Worm (Caenorhabditis elegans) whole organism, L4 larva: ENCODE data around the gene Y67H2A.2.
A peak's percentile ranks its signal among the peaks of the same experiment; 100 is the strongest.

Experiments used
- F26F4.8 ChIP-seq: fragments of 200-800 bp; sonication (Bioruptor generic); conservative IDR thresholded peaks from 2 replicates; pipeline ENCODE4 v1.3.6; 2022; ENCODE audit warnings: missing genetic modification characterization, missing compliant biosample characterization
- Y48G9A.11 ChIP-seq: fragments of 200-800 bp; sonication (Bioruptor generic); IDR thresholded peaks from 2 replicates; pipeline ENCODE4 v1.3.6; 2022; ENCODE audit warnings: missing genetic modification reagents, missing genetic modification characterization, missing compliant biosample characterization
- aha-1 ChIP-seq: fragments of 150-350 bp; peaks from one replicate; lab custom pipeline; 2014; ENCODE audit warnings: missing biosample characterization, missing genetic modification characterization
- ama-1 ChIP-seq: fragments of 150-350 bp; optimal IDR thresholded peaks from 2 replicates; lab custom pipeline; 2014; ENCODE audit warnings: inconsistent platforms, mixed read lengths
- attf-4 ChIP-seq: sonication (generic microtip); optimal IDR thresholded peaks from 3 replicates; lab custom pipeline; 2017; ENCODE audit warnings: missing biosample characterization, missing genetic modification characterization
- ceh-20 ChIP-seq: fragments of 200-800 bp; sonication (Bioruptor generic); IDR thresholded peaks from 2 replicates; pipeline ENCODE4 v1.3.6; 2022; ENCODE audit warnings: missing genetic modification reagents, missing genetic modification characterization, missing compliant biosample characterization
- ceh-28 ChIP-seq: fragments of 150-350 bp; optimal IDR thresholded peaks from 2 replicates; lab custom pipeline; 2014; ENCODE audit warnings: missing biosample characterization, missing genetic modification reagents, missing genetic modification characterization
- ceh-82 ChIP-seq: sonication (generic microtip); optimal IDR thresholded peaks from 2 replicates; lab custom pipeline; 2017; ENCODE audit warnings: missing biosample characterization, missing genetic modification characterization
- ctbp-1 ChIP-seq: fragments of 200-800 bp; sonication (Bioruptor generic); IDR thresholded peaks from 2 replicates; pipeline ENCODE4 v1.3.6; 2022; ENCODE audit warnings: missing genetic modification reagents, missing genetic modification characterization, missing compliant biosample characterization
- daf-16 ChIP-seq, 3 experiments: sonication (generic microtip); optimal IDR thresholded peaks; 2 replicates each; lab custom pipeline; 2016 to 2017; ENCODE audit warnings: missing genetic modification characterization in 3 of 3, missing genetic modification reagents in 3 of 3, mild to moderate bottlenecking in 2 of 3, missing compliant biosample characterization in 2 of 3, missing biosample characterization in 1 of 3, moderate library complexity in 1 of 3
- dmd-8 ChIP-seq: fragments of 200-800 bp; sonication (Bioruptor generic); IDR thresholded peaks from 2 replicates; pipeline ENCODE4 v1.3.6; 2022; ENCODE audit warnings: missing genetic modification characterization, missing compliant biosample characterization
- dpl-1 ChIP-seq: fragments of 150-350 bp; optimal IDR thresholded peaks from 2 replicates; lab custom pipeline; 2014; ENCODE audit warnings: missing biosample characterization, missing genetic modification reagents, missing genetic modification characterization
- dve-1 ChIP-seq: sonication (generic microtip); optimal IDR thresholded peaks from 2 replicates; lab custom pipeline; 2017; ENCODE audit warnings: antibody characterized with exemption, mild to moderate bottlenecking, missing genetic modification characterization, missing compliant biosample characterization; ENCODE audit not compliant: insufficient read depth
- egl-43 ChIP-seq: fragments of 200-800 bp; sonication (Bioruptor generic); IDR thresholded peaks from 2 replicates; pipeline ENCODE4 v1.3.6; 2022; ENCODE audit warnings: missing genetic modification reagents, missing genetic modification characterization, missing compliant biosample characterization
- fos-1 ChIP-seq: fragments of 150-350 bp; optimal IDR thresholded peaks from 2 replicates; lab custom pipeline; 2014; ENCODE audit warnings: missing biosample characterization, missing genetic modification characterization
- hif-1 ChIP-seq, 2 experiments: sonication (generic microtip); optimal IDR thresholded peaks; 2 replicates each; lab custom pipeline; 2016 to 2017; ENCODE audit warnings: missing compliant biosample characterization in 2 of 2, missing genetic modification characterization in 2 of 2, missing genetic modification reagents in 2 of 2, missing genotype in 2 of 2, mild to moderate bottlenecking in 1 of 2
- hlh-30 ChIP-seq: sonication (generic microtip); optimal IDR thresholded peaks from 2 replicates; lab custom pipeline; 2017; ENCODE audit warnings: antibody characterized with exemption, mild to moderate bottlenecking, missing genetic modification characterization, missing compliant biosample characterization; ENCODE audit not compliant: insufficient read depth
- hmg-1.1 ChIP-seq: fragments of 200-800 bp; sonication (Bioruptor generic); IDR thresholded peaks from 2 replicates; pipeline ENCODE4 v1.3.6; 2022; ENCODE audit warnings: missing genetic modification reagents, missing genetic modification characterization, missing compliant biosample characterization
- jun-1 ChIP-seq: fragments of 150-350 bp; optimal IDR thresholded peaks from 2 replicates; lab custom pipeline; 2014; ENCODE audit warnings: missing biosample characterization, missing genetic modification reagents, missing genetic modification characterization
- lin-38 ChIP-seq: fragments of 200-800 bp; sonication (Bioruptor generic); IDR thresholded peaks from 2 replicates; pipeline ENCODE4 v1.3.6; 2022; ENCODE audit warnings: missing genetic modification reagents, missing genetic modification characterization, missing compliant biosample characterization
- lsy-2 ChIP-seq, 2 experiments: fragments of 150-350 bp in 1 of 2; sonication (generic microtip) in 1 of 2; optimal IDR thresholded peaks; 2 replicates each; lab custom pipeline; 2014 to 2017; ENCODE audit warnings: missing biosample characterization in 2 of 2, missing genetic modification characterization in 2 of 2
- mdl-1 ChIP-seq, 2 experiments: fragments of 150-350 bp in 1 of 2; sonication (generic microtip) in 1 of 2; optimal IDR thresholded peaks; 2 replicates each; lab custom pipeline; 2014 to 2017; ENCODE audit warnings: missing biosample characterization in 2 of 2, missing genetic modification characterization in 2 of 2
- mep-1 ChIP-seq: fragments of 150-350 bp; sonication (generic microtip); optimal IDR thresholded peaks from 3 replicates; lab custom pipeline; 2014; ENCODE audit warnings: missing biosample characterization, missing genetic modification characterization
- mes-2 ChIP-seq: sonication (generic microtip); optimal IDR thresholded peaks from 2 replicates; lab custom pipeline; 2016; ENCODE audit warnings: missing genotype, mild to moderate bottlenecking, missing genetic modification characterization, missing compliant biosample characterization; ENCODE audit not compliant: poor library complexity, severe bottlenecking
- nhr-237 ChIP-seq: sonication (generic microtip); optimal IDR thresholded peaks from 2 replicates; lab custom pipeline; 2017; ENCODE audit warnings: missing biosample characterization, missing genetic modification characterization
- nhr-25 ChIP-seq: sonication (generic microtip); optimal IDR thresholded peaks from 2 replicates; lab custom pipeline; 2017; ENCODE audit warnings: missing genetic modification characterization, mild to moderate bottlenecking, missing compliant biosample characterization, antibody characterized with exemption, moderate library complexity, borderline replicate concordance; ENCODE audit not compliant: insufficient read depth
- nhr-41 ChIP-seq: fragments of 200-800 bp; sonication (Bioruptor generic); IDR thresholded peaks from 2 replicates; pipeline ENCODE4 v1.3.6; 2022; ENCODE audit warnings: missing genetic modification reagents, missing genetic modification characterization, missing compliant biosample characterization
- pha-4 ChIP-seq, 2 experiments: fragments of 150-350 bp in 1 of 2; fragments of 200-800 bp in 1 of 2; sonication (Bioruptor generic) in 1 of 2; IDR thresholded peaks in 1 of 2; optimal IDR thresholded peaks in 1 of 2; 2 replicates each; pipeline versions ENCODE4 v1.3.6 to Lab custom; 2014 to 2022; ENCODE audit warnings: missing genetic modification characterization in 2 of 2, missing genetic modification reagents in 2 of 2, missing biosample characterization in 1 of 2, missing compliant biosample characterization in 1 of 2
- php-3 ChIP-seq: fragments of 200-800 bp; sonication (Bioruptor generic); IDR thresholded peaks from 2 replicates; pipeline ENCODE4 v1.3.6; 2022; ENCODE audit warnings: missing genetic modification reagents, missing genetic modification characterization, missing compliant biosample characterization
- rbr-2 ChIP-seq: sonication (generic microtip); optimal IDR thresholded peaks from 2 replicates; lab custom pipeline; 2016; ENCODE audit warnings: missing genotype, missing genetic modification characterization, missing compliant biosample characterization
- spr-3 ChIP-seq: fragments of 200-800 bp; sonication (Bioruptor generic); optimal IDR thresholded peaks from 2 replicates; lab custom pipeline; 2018; ENCODE audit warnings: mild to moderate bottlenecking, missing genetic modification characterization, missing compliant biosample characterization
- tag-97 ChIP-seq: fragments of 200-800 bp; sonication (Bioruptor generic); IDR thresholded peaks from 2 replicates; pipeline ENCODE4 v1.3.6; 2022; ENCODE audit warnings: missing genetic modification characterization, missing compliant biosample characterization
- unc-130 ChIP-seq: sonication (generic microtip); optimal IDR thresholded peaks from 2 replicates; lab custom pipeline; 2016; ENCODE audit warnings: missing genetic modification reagents, missing genetic modification characterization, missing compliant biosample characterization
- unc-62 ChIP-seq, 3 experiments: fragments of 150-350 bp in 1 of 3; sonication (generic microtip); optimal IDR thresholded peaks in 2 of 3; peaks in 1 of 3; 1 replicate in 1 of 3; 2 replicates in 2 of 3; lab custom pipeline; 2014 to 2017; ENCODE audit warnings: missing biosample characterization in 3 of 3, missing genetic modification characterization in 3 of 3, missing genetic modification reagents in 3 of 3, missing genotype in 1 of 3
- vab-7 ChIP-seq: fragments of 200-800 bp; sonication (Bioruptor generic); IDR thresholded peaks from 2 replicates; pipeline ENCODE4 v1.3.6; 2022; ENCODE audit warnings: missing genetic modification reagents, missing genetic modification characterization, missing compliant biosample characterization

The Y67H2A.2 gene

ce11 chrIV:13289321-13289720, 8.3 kb downstream of the Y67H2A.2 start, which contains the start of gene Y67H2A.10:
Gene Y67H2A.10, minus strand, starts transcription at chrIV:13289504.
- TF ChIP-seq aha-1 (tag; lab: Kevin White, UChicago) (peak; percentile 31), lin-38 (GFP tag; lab: Robert Waterston, UW) (peak; percentile 37; the same call in 1 of the 2 replicates), lsy-2 (tag; optimal IDR thresholded peaks at IDR 0.05; lab: Kevin White, UChicago) (peak in 1 of 2 experiments; percentile 45), dve-1 (tag; lab: Kevin White, UChicago) (peak; percentile 8), dpl-1 (GFP tag; lab: Kevin White, UChicago) (peak; percentile 44), hif-1 (tag; optimal IDR thresholded peaks at IDR 0.05; lab: Kevin White, UChicago) (peak in 1 of 2 experiments; percentile 64), mes-2 (tag; lab: Kevin White, UChicago) (peak; percentile 90), mep-1 (tag; lab: Kevin White, UChicago) (peak; percentile 11), F26F4.8 (no peak), spr-3 (no peak)

DNA sequence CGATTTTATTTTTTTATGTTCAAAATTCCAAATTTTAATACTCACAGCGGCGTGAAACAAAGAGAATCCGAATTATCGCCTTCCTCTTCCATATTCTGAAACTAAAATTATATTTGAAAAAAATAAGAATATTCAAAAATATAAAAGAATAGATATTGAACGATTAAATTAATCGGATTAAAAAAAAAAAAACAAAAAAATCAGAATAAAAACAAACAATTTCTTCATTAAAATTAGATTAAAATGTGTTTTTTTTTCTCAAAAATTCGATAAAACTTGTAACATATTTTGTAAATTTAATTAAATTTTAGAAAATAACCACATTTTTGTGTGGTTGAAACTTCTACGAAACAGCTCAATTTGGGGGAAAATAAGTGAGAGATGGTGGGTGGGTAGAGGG, 14.8 kb downstream of the Y67H2A.2 start, which contains the start of gene cpsf-3:
Gene cpsf-3 (minus strand): TSS at position 101 of the 400 bp plus-strand sequence.
- TF ChIP-seq unc-62 (GFP tag; optimal IDR thresholded peaks at IDR 0.05 in 1 of 2; lab: Kevin White, UChicago) = peak in 1 of 2 experiments; percentile 22
- no peak for TF ChIP-seq unc-62 (tag; optimal IDR thresholded peaks at IDR 0.05; lab: Kevin White, UChicago)
- no peak for TF ChIP-seq Y48G9A.11 (GFP tag; lab: Robert Waterston, UW)

DNA sequence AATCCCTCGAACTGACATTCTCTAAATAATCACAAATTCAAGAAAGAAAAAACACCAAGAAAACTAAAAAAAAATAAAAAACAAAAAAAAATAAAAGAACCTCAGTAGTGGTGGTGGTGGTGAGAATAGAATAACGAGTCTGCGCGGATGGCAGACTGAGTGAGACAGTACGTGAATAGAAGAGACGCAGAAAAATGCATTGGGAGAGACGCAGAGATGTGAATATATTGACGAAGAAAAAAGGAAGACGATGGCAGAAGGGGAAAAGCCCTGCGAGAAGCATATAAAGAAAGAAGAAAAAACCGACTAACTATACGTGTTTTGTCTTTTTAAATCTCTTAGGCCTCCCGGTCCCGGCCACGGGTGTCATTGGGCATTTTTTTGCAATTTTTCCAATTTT, 25.1 kb downstream of the Y67H2A.2 start, which contains the start of gene unc-26:
Gene unc-26 (minus strand): TSS at position 23 of the 400 bp plus-strand sequence.
- TF ChIP-seq nhr-237 (tag; lab: Kevin White, UChicago) = no peak
- TF ChIP-seq unc-130 = no peak
- TF ChIP-seq egl-43 (GFP tag; lab: Robert Waterston, UW) = no peak
- TF ChIP-seq rbr-2 (tag; lab: Kevin White, UChicago) = peak; percentile 53
- TF ChIP-seq mes-2 (tag; lab: Kevin White, UChicago) = no peak
- no peak for TF ChIP-seq jun-1
- TF ChIP-seq tag-97 (GFP tag; lab: Robert Waterston, UW) = no peak
- TF ChIP-seq ceh-28 = no peak
- no peak for TF ChIP-seq pha-4 (GFP tag; IDR thresholded peaks at IDR 0.05; lab: Robert Waterston, UW)
- TF ChIP-seq pha-4 (tag; optimal IDR thresholded peaks at IDR 0.05; lab: Kevin White, UChicago) = no peak
- TF ChIP-seq ceh-20 (GFP tag; lab: Robert Waterston, UW) = no peak
- TF ChIP-seq dmd-8 (GFP tag; lab: Robert Waterston, UW) = no peak
- TF ChIP-seq nhr-25 (tag; lab: Kevin White, UChicago) = no peak
- no peak for TF ChIP-seq hlh-30
- TF ChIP-seq lin-38 (GFP tag; lab: Robert Waterston, UW) = peak; percentile 12; the same call in 1 of the 2 replicates
- no peak for TF ChIP-seq php-3
- TF ChIP-seq ama-1 (lab: Kevin White, UChicago) = no peak
- no peak for TF ChIP-seq daf-16 (GFP tag; optimal IDR thresholded peaks at IDR 0.05; lab: Kevin White, UChicago)
- TF ChIP-seq daf-16 (tag; optimal IDR thresholded peaks at IDR 0.05; lab: Kevin White, UChicago) = no peak
- TF ChIP-seq nhr-41 (GFP tag; lab: Robert Waterston, UW) = no peak
- peak in 1 of 2 experiments; percentile 53 for TF ChIP-seq lsy-2 (tag; optimal IDR thresholded peaks at IDR 0.05; lab: Kevin White, UChicago)
- no peak for TF ChIP-seq mdl-1 (tag; optimal IDR thresholded peaks at IDR 0.05; lab: Kevin White, UChicago)
- TF ChIP-seq ctbp-1 (GFP tag; lab: Robert Waterston, UW) = no peak
- TF ChIP-seq hmg-1.1 (GFP tag; lab: Robert Waterston, UW) = no peak
- no peak for TF ChIP-seq unc-62 (GFP tag; optimal IDR thresholded peaks at IDR 0.05 in 1 of 2; lab: Kevin White, UChicago)
- no peak for TF ChIP-seq unc-62 (tag; optimal IDR thresholded peaks at IDR 0.05; lab: Kevin White, UChicago)

ce11 chrIV:13268385-13268784, 29.2 kb downstream of the Y67H2A.2 start:
- TF ChIP-seq vab-7 (GFP tag; lab: Robert Waterston, UW) = no peak
- TF ChIP-seq dmd-8 (GFP tag; lab: Robert Waterston, UW) = no peak
- no peak for TF ChIP-seq ceh-82 (tag; lab: Kevin White, UChicago)
- no peak for TF ChIP-seq lsy-2 (tag; optimal IDR thresholded peaks at IDR 0.05; lab: Kevin White, UChicago)
- TF ChIP-seq fos-1 (tag; lab: Kevin White, UChicago) = no peak
- TF ChIP-seq attf-4 (tag; lab: Kevin White, UChicago) = no peak
